Fruit fly (Drosophila melanogaster) Kc167 (cell line): ENCODE measurements around the gene RanBP3.

Experiments
- Myc ChIP-seq: fragments of >200 bp; optimal IDR thresholded peaks from 2 replicates; lab custom pipeline; 2017; ENCODE audit warnings: missing external identifiers
- Sin3A ChIP-seq: fragments of >200 bp; optimal IDR thresholded peaks from 2 replicates; lab custom pipeline; 2018; ENCODE audit warnings: missing external identifiers
- h ChIP-seq: fragments of >200 bp; optimal IDR thresholded peaks from 3 replicates; lab custom pipeline; 2018; ENCODE audit warnings: missing external identifiers
- insv ChIP-seq: fragments of >200 bp; optimal IDR thresholded peaks from 3 replicates; lab custom pipeline; 2018; ENCODE audit warnings: missing external identifiers
- psq ChIP-seq: fragments of >200 bp; optimal IDR thresholded peaks from 2 replicates; lab custom pipeline; 2017; ENCODE audit warnings: missing external identifiers
- ttk ChIP-seq: sonication (Bioruptor generic); optimal IDR thresholded peaks from 2 replicates; lab custom pipeline; 2017; ENCODE audit warnings: missing external identifiers

The RanBP3 gene

DNA sequence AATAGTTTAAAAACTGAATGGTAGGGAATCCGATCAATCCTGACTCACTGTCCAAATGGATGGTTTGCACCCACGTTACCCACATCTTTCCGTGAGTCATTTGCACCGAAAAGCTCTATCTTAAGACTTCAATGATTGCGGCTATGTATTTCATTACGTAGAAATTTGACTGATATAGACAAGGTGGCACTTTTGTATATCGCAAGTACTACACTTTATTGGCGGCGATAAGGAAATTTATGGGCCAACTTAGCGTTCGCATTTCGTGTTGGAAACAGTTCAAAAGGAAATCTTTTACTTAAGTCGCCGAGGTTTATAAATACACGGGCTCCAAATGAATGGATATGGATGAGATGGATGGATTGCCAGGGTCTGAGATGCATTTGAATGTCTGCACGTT, 37.8 kb downstream of the RanBP3 start:
- no peak for TF ChIP-seq psq
- TF ChIP-seq h (lab: Kevin White, UChicago) = no peak
- TF ChIP-seq Sin3A (lab: Kevin White, UChicago) = no peak
- no peak for TF ChIP-seq ttk

DNA sequence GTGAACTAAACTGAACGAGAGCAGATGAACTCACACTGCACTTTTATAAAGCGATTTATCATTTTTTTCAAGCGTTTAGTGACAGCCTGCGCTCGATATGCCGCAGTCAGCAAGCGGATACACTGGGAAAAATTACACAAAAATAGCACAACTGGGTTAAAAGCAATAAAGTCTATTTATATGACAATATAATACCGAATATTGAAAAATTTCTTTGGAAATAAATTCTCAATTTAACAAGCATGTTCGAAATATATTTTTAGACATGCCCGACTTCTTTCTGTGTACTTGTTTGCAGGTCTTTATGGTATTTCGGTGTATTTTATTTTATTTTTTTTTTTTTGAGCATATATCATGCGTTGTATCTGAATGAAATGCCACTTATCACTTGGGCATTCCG, 38.7 kb downstream of the RanBP3 start:
- TF ChIP-seq psq = no peak
- TF ChIP-seq h (lab: Kevin White, UChicago) = no peak
- no peak for TF ChIP-seq Myc (lab: Kevin White, UChicago)
- TF ChIP-seq ttk = no peak
- TF ChIP-seq Sin3A (lab: Kevin White, UChicago) = no peak
- TF ChIP-seq insv (lab: Kevin White, UChicago) = no peak

DNA sequence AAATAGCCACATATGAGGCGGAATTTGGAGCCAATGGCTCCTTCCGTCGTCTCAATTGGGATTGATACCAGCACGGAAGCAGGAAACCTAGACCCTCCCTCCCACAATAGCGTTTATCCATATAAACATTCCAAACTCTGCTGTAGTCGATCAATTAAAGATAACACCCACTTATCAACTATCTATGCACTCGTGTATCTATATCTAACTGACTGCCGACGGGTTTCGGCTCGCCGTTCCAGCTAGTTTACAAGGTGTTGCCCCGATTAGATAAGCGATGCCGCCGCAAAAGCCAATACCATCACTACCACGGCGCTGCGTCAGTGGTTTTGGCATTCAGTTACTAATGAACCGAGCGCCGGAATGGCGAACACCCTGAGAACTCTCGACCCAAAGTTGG, 41.4 kb downstream of the RanBP3 start, which contains the start of gene CG10300:
Gene CG10300, plus strand, starts transcription at position 333 of the 400 bp plus-strand sequence.
- TF ChIP-seq Myc (lab: Kevin White, UChicago) = no peak
- TF ChIP-seq Sin3A (lab: Kevin White, UChicago) = no peak
- no peak for TF ChIP-seq insv (lab: Kevin White, UChicago)
- no peak for TF ChIP-seq psq
- TF ChIP-seq ttk = no peak

DNA sequence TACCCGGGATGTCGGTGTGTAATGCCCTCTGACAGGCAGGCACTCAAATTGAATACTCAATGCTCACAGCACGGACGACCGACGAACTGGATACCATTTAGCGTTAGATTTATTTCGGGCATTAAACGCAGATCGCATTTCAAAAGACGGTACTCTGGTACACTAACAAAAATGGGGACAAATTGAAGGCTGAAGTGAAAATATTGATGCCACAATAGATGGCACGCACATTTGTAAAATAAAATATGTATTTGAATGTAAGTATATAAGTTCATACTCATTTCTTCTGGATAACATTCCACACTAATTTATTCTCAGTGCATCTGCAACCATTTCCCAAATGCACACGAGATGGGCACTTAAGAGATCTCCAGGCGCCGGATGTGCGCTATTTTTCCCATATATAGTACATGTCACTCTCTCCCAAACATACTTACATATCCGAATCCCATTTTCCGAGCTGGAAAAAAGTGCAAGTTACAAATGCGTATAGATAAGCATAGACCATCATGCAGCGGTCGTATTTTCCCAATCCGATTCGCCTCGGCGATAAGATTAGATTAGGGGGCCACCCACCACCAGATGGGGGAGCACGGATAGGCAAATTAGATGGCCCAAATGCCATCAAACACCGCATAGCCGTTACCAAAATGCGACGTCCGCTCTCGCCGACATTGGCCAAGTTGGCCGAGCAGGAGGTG, 43.0 kb downstream of the RanBP3 start, which contains the start of gene CG10301:
Gene CG10301, plus strand, starts transcription at position 651 of the 701 bp plus-strand sequence.
- no peak for TF ChIP-seq insv (lab: Kevin White, UChicago)

DNA sequence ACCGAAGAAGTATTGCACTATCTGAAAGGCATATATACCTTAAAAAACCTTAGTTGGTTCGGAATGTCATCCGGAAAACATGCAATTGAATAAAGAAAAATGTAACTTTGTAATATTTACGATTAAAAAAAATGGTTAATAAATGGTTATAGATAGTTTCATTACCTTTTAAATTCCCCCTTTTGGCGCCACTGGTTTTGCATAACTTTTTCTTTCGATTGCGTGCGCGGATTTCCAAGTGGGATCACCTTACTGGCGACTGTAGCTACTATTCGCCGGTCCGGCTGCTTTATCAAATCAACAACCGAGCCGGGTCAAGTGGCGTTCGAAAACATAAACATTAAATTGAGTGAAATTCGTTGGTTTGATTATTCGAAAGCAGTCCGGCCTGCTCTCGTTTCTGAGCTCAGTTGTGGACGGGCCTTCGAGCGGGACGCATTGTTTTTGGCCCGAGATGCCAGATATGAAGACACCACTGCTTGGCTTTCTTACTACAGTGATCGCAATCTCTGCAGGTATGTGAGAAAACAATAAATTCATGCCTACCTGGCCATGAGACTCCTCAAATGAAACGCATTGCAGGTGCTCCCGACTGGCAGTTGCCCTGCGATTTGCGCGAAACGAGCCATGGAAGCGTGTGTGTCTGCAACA, 48.1 kb downstream of the RanBP3 start, which contains the start of gene Gba1b:
Gene Gba1b, plus strand, starts transcription at position 422 of the 651 bp plus-strand sequence.
- TF ChIP-seq insv (lab: Kevin White, UChicago) (no peak), ttk (no peak), h (lab: Kevin White, UChicago) (no peak), psq (no peak), Myc (lab: Kevin White, UChicago) (no peak), Sin3A (lab: Kevin White, UChicago) (no peak)

DNA sequence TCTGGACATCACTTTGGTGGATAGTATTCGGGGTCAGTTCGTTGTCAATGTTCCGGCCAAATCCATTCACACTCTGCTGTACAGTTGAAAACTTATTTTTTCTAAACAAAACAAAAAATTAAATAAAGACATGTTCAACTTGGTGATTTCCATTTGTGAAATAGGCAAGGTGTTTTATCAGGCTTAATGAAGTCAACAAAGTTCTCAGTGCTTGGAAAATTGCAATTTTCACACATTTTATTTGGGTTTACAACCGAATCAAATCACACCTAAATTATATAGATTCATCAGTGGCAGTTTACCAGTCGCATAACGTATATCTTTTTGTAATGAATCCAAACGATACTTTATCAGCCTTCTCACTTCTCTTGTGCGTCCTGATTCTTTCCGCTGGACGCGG, 50.2 kb downstream of the RanBP3 start, which contains the start of gene Qsox4:
Gene Qsox4, plus strand, starts transcription at position 301 of the 400 bp plus-strand sequence.
- TF ChIP-seq ttk (no peak), h (lab: Kevin White, UChicago) (no peak), Sin3A (lab: Kevin White, UChicago) (no peak), psq (no peak), insv (lab: Kevin White, UChicago) (no peak), Myc (lab: Kevin White, UChicago) (no peak)
